Fruit fly (Drosophila melanogaster) whole organism, pupa: ENCODE measurements around the gene Mis12.

Source experiments
- CG10348 ChIP-seq: fragments of 200-800 bp; sonication (Bioruptor generic); IDR thresholded peaks from 2 replicates; pipeline ENCODE4 v1.3.6; 2022; ENCODE audit warnings: missing biosample characterization, missing genetic modification characterization
- CG12605 ChIP-seq: fragments of 200-800 bp; sonication (Bioruptor generic); IDR thresholded peaks from 2 replicates; pipeline ENCODE4 v1.3.6; 2022; ENCODE audit warnings: missing biosample characterization, missing genetic modification characterization
- CG13204 ChIP-seq: fragments of 200-800 bp; sonication (Bioruptor generic); optimal IDR thresholded peaks from 2 replicates; lab custom pipeline; 2018; ENCODE audit warnings: missing biosample characterization, mild to moderate bottlenecking, missing genetic modification characterization, moderate library complexity
- CG14655 ChIP-seq: fragments of 200-800 bp; sonication (Bioruptor generic); optimal IDR thresholded peaks from 3 replicates; lab custom pipeline; 2017; ENCODE audit warnings: mild to moderate bottlenecking, missing biosample characterization, missing genetic modification reagents, missing genetic modification characterization
- CG32121 ChIP-seq: fragments of 200-800 bp; sonication (Bioruptor generic); IDR thresholded peaks from 2 replicates; pipeline ENCODE4 v1.3.6; 2022; ENCODE audit warnings: missing biosample characterization, missing genetic modification characterization
- CG34367 ChIP-seq: fragments of 200-800 bp; sonication (Bioruptor generic); optimal IDR thresholded peaks from 2 replicates; lab custom pipeline; 2018; ENCODE audit warnings: missing biosample characterization, mild to moderate bottlenecking, missing genetic modification characterization
- CG4496 ChIP-seq: fragments of 200-800 bp; sonication (Bioruptor generic); IDR thresholded peaks from 3 replicates; pipeline ENCODE4 v1.3.6; 2022; ENCODE audit warnings: missing biosample characterization, missing genetic modification characterization
- CG8159 ChIP-seq: fragments of 200-800 bp; sonication (Bioruptor generic); optimal IDR thresholded peaks from 3 replicates; lab custom pipeline; 2018; ENCODE audit warnings: missing biosample characterization, mild to moderate bottlenecking, missing genetic modification characterization, moderate library complexity
- D1 ChIP-seq: fragments of 200-800 bp; sonication (Bioruptor generic); optimal IDR thresholded peaks from 2 replicates; lab custom pipeline; 2018; ENCODE audit warnings: missing biosample characterization, mild to moderate bottlenecking, missing genetic modification characterization, moderate library complexity
- EcR ChIP-seq: fragments of 200-800 bp; sonication (Bioruptor generic); optimal IDR thresholded peaks from 3 replicates; lab custom pipeline; 2019; ENCODE audit warnings: missing biosample characterization, missing genetic modification characterization, mild to moderate bottlenecking, moderate library complexity, missing genetic modification reagents
- Ets98B ChIP-seq: fragments of 200-800 bp; sonication (Bioruptor generic); IDR thresholded peaks from 2 replicates; pipeline ENCODE4 v1.3.6; 2022; ENCODE audit warnings: missing biosample characterization, missing genetic modification characterization
- Pif1A ChIP-seq: fragments of 200-800 bp; sonication (Bioruptor generic); optimal IDR thresholded peaks from 3 replicates; lab custom pipeline; 2016; ENCODE audit warnings: missing biosample characterization, missing genetic modification characterization
- Snoo ChIP-seq: fragments of 200-800 bp; sonication (Bioruptor generic); optimal IDR thresholded peaks from 3 replicates; lab custom pipeline; 2017; ENCODE audit warnings: missing biosample characterization, mild to moderate bottlenecking, missing genetic modification characterization, inconsistent platforms
- fd96Ca ChIP-seq: fragments of 200-800 bp; sonication (Bioruptor generic); IDR thresholded peaks from 3 replicates; pipeline ENCODE4 v1.3.6; 2022; ENCODE audit warnings: missing biosample characterization, missing genetic modification characterization

DNA sequence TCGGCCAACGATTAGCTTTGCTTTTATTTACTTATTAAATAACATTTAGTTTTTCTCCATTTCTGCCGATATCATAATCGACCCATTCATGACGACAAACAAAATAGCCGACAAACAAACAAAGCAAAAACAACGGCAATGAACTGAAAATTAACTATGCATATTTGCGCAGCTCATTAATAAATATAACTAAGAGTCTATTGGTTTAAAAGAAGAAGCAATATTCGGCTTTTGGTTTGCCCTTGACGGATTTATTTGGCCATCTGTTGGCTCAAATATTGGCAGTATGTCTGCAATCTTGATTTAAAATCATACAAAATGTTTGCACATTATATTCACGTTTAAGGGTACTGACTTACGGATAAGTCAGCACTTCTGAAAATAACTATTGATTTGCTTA is 31.1 kb upstream of the Mis12 start:
- TF ChIP-seq CG8159 (tag; lab: Kevin White, UChicago) (no peak), CG4496 (GFP tag; lab: Robert Waterston, UW) (no peak), D1 (tag; lab: Kevin White, UChicago) (no peak), CG13204 (no peak), EcR (GFP tag; lab: Kevin White, UChicago) (no peak), CG14655 (GFP tag; lab: Kevin White, UChicago) (no peak), CG34367 (tag; lab: Kevin White, UChicago) (no peak), CG12605 (GFP tag; lab: Robert Waterston, UW) (no peak), CG32121 (GFP tag; lab: Robert Waterston, UW) (no peak), Pif1A (GFP tag; lab: Kevin White, UChicago) (no peak), CG10348 (GFP tag; lab: Robert Waterston, UW) (no peak), fd96Ca (GFP tag; lab: Robert Waterston, UW) (no peak), Snoo (tag; lab: Kevin White, UChicago) (no peak), Ets98B (GFP tag; lab: Robert Waterston, UW) (no peak)
